Worm (Caenorhabditis elegans) whole organism, L1 larva: ENCODE measurements around the gene rskd-1.

Experiments
- lin-35 ChIP-seq, 2 experiments: fragments of 150-350 bp; optimal IDR thresholded peaks; 2 replicates each; lab custom pipeline; 2014; ENCODE audit warnings: missing biosample characterization in 2 of 2, missing genetic modification characterization in 2 of 2, missing genetic modification reagents in 2 of 2
- tbx-2 ChIP-seq: sonication (generic microtip); optimal IDR thresholded peaks from 2 replicates; lab custom pipeline; 2016; ENCODE audit warnings: missing genetic modification characterization, missing compliant biosample characterization

ce11 chrV:12255343-12255742 lies 33.1 kb downstream of the rskd-1 start, which contains the start of gene T04H1.12:
- TF ChIP-seq lin-35 (GFP tag; optimal IDR thresholded peaks at IDR 0.05; lab: Kevin White, UChicago) (no peak), tbx-2 (tag; lab: Kevin White, UChicago) (no peak)
